Fruit fly (Drosophila melanogaster): ENCODE data around the gene Mis12.

DNA sequence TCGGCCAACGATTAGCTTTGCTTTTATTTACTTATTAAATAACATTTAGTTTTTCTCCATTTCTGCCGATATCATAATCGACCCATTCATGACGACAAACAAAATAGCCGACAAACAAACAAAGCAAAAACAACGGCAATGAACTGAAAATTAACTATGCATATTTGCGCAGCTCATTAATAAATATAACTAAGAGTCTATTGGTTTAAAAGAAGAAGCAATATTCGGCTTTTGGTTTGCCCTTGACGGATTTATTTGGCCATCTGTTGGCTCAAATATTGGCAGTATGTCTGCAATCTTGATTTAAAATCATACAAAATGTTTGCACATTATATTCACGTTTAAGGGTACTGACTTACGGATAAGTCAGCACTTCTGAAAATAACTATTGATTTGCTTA lies 31.1 kb upstream of the Mis12 start:
- TF ChIP-seq CG32264 (GFP tag; optimal IDR thresholded peaks at IDR 0.05) (no peak), lola (GFP tag; optimal IDR thresholded peaks at IDR 0.05) (no peak), sage (GFP tag; optimal IDR thresholded peaks at IDR 0.05) (no peak)

All from whole organism, wandering third instar larva.